Fruit fly (Drosophila melanogaster) S2 (cell line): Measurements from ENCODE around the gene CG10366.

ENCODE experiments used
- CG8478 ChIP-seq: fragments of >200 bp; optimal IDR thresholded peaks from 2 replicates; lab custom pipeline; 2018
- CTCF ChIP-seq, 2 experiments: fragments of >200 bp; optimal IDR thresholded peaks; 2 replicates each; lab custom pipeline; 2018

The CG10366 gene

dm6 chr2L:19587334-19587659, 3.3 kb downstream of the CG10366 start:
- TF ChIP-seq CTCF (optimal IDR thresholded peaks at IDR 0.05; lab: Kevin White, UChicago) (no peak), CG8478 (lab: Kevin White, UChicago) (no peak)

- TF ChIP-seq CG8478 (lab: Kevin White, UChicago) (no peak), CTCF (optimal IDR thresholded peaks at IDR 0.05; lab: Kevin White, UChicago) (no peak)
Observed at dm6 chr2L:19588924-19589323, 4.9 kb downstream of the CG10366 start.

- TF ChIP-seq CG8478 (lab: Kevin White, UChicago) = no peak
- peak in 1 of 2 experiments; percentile 25 for TF ChIP-seq CTCF (optimal IDR thresholded peaks at IDR 0.05; lab: Kevin White, UChicago)
Observed at dm6 chr2L:19590629-19591028, 6.6 kb downstream of the CG10366 start.

dm6 chr2L:19594102-19594501, 10.1 kb downstream of the CG10366 start:
- no peak for TF ChIP-seq CG8478 (lab: Kevin White, UChicago)
- TF ChIP-seq CTCF (optimal IDR thresholded peaks at IDR 0.05; lab: Kevin White, UChicago) = no peak

dm6 chr2L:19605365-19605921, 21.4 kb downstream of the CG10366 start:
- TF ChIP-seq CG8478 (lab: Kevin White, UChicago) = no peak

dm6 chr2L:19606318-19606717, 22.3 kb downstream of the CG10366 start, which contains the start of gene CG46244:
TSS of gene CG46244 (plus strand) at chr2L:19606569.
- no peak for TF ChIP-seq CG8478 (lab: Kevin White, UChicago)
- no peak for TF ChIP-seq CTCF (optimal IDR thresholded peaks at IDR 0.05; lab: Kevin White, UChicago)

- no peak for TF ChIP-seq CTCF (optimal IDR thresholded peaks at IDR 0.05; lab: Kevin White, UChicago)
- no peak for TF ChIP-seq CG8478 (lab: Kevin White, UChicago)
Observed at dm6 chr2L:19628002-19628401, 44.0 kb downstream of the CG10366 start.

- peak; percentile 75 to 80 for TF ChIP-seq CTCF (optimal IDR thresholded peaks at IDR 0.05; lab: Kevin White, UChicago)
- no peak for TF ChIP-seq CG8478 (lab: Kevin White, UChicago)
Observed at dm6 chr2L:19634008-19634407, 50.0 kb downstream of the CG10366 start.
